Worm (Caenorhabditis elegans) whole organism, early embryonic: ENCODE results near the gene B0457.4.
A peak's percentile ranks its signal among the peaks of the same experiment; 100 is the strongest.

Source experiments
- F13C5.2 ChIP-seq: sonication (generic microtip); optimal IDR thresholded peaks from 2 replicates; lab custom pipeline; 2017; ENCODE audit warnings: mild to moderate bottlenecking, missing genetic modification characterization, inconsistent platforms, missing compliant biosample characterization
- ama-1 ChIP-seq: fragments of 150-350 bp; optimal IDR thresholded peaks from 2 replicates; lab custom pipeline; 2014
- ceh-13 ChIP-seq: fragments of 200-800 bp; sonication (Bioruptor generic); optimal IDR thresholded peaks from 2 replicates; lab custom pipeline; 2018; ENCODE audit warnings: mild to moderate bottlenecking, missing genetic modification characterization, missing compliant biosample characterization
- ceh-36 ChIP-seq: sonication (generic microtip); optimal IDR thresholded peaks from 2 replicates; lab custom pipeline; 2016; ENCODE audit warnings: missing genetic modification characterization, inconsistent platforms, missing compliant biosample characterization
- flt-1 ChIP-seq: fragments of 200-800 bp; sonication (Bioruptor generic); IDR thresholded peaks from 2 replicates; pipeline ENCODE4 v1.3.6; 2022; ENCODE audit warnings: missing genetic modification characterization, missing compliant biosample characterization
- scrt-1 ChIP-seq: fragments of 200-800 bp; sonication (Bioruptor generic); IDR thresholded peaks from 2 replicates; pipeline ENCODE4 v1.3.6; 2022; ENCODE audit warnings: missing genetic modification characterization, missing compliant biosample characterization
- tbx-37 ChIP-seq: fragments of 200-800 bp; sonication (Bioruptor generic); conservative IDR thresholded peaks from 2 replicates; pipeline ENCODE4 v1.3.6; 2022; ENCODE audit warnings: missing genetic modification reagents, missing genetic modification characterization, missing compliant biosample characterization

ce11 chrII:8927253-8927791, 15.5 kb upstream of the B0457.4 start, which contains the start of gene cct-2:
- TF ChIP-seq flt-1 (peak; percentile 52; the same call in 1 of the 2 replicates), ceh-36 (tag; lab: Kevin White, UChicago) (no peak), F13C5.2 (no peak), scrt-1 (GFP tag; lab: Robert Waterston, UW) (no peak), ama-1 (no peak), tbx-37 (GFP tag; lab: Robert Waterston, UW) (no peak), ceh-13 (GFP tag; lab: Kevin White, UChicago) (no peak)
